Worm (Caenorhabditis elegans) whole organism, mixed stage, embryonic: Measurements from ENCODE around the gene yap-1.

Source experiments
- ham-2 ChIP-seq: fragments of 200-800 bp; sonication (Bioruptor generic); optimal IDR thresholded peaks from 2 replicates; lab custom pipeline; 2018; ENCODE audit warnings: mild to moderate bottlenecking, missing genetic modification characterization, missing compliant biosample characterization
- lsy-2 ChIP-seq: fragments of 150-350 bp; optimal IDR thresholded peaks from 2 replicates; lab custom pipeline; 2014; ENCODE audit warnings: missing biosample characterization, missing genetic modification characterization
- pha-4 ChIP-seq: fragments of 150-350 bp; optimal IDR thresholded peaks from 2 replicates; lab custom pipeline; 2018; ENCODE audit warnings: missing biosample characterization, missing genetic modification reagents, missing genetic modification characterization

DNA sequence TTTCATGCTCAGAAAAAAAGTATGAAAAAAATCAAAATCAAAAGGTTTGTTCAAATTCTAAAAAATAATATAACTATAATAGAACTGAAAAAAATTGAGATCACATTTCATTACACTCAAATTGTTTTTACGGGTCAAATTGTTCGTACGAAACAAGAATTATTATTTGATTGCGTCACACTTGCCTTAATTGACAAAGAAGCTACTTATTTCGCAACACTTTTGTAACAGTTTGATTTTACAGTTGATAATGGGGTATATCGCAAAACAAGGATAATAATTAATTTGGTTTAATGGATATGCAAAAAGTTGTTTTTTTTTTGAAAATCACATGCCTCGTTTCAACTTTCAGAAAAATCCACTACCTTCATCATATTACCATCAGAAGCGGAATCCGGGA is 314 bp downstream of the yap-1 start:
- no peak for TF ChIP-seq ham-2 (GFP tag; lab: Kevin White, UChicago)
- no peak for TF ChIP-seq lsy-2
- TF ChIP-seq pha-4 (tag; lab: Kevin White, UChicago): no peak
